Fruit fly (Drosophila melanogaster): ENCODE measurements around the gene CG4287.

DNA sequence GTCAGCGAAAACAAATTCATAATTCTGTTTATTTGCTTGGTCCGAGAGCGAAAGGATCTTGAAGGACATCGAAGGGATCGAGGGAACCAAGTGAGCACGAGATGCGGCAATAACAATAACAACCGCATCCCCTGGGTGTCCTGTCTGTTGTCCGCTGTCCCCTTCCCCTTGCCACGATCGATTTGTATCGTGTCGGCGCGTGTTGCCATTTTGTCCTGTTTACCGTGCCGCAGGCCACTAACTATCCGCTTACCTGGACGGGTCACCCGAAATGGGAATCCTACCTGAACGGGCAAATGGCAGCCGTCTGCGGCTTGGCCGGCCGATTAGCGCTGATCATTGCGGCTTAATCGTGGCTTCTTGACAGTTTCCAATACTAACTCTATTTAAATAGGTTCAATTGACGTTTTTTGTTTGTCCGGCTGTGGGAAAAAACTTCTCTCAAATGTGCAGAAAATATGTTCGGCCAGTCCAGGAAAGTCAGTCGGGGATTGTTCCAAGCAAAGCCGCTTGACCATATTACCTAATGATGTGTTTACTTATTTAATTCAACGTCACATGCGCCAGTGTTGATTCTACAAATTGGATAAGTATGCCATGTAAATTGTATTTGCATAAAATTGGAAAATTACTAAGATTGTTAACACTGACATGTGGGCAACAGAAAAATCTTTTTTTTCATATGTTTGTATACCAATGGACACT lies 25.7 kb upstream of the CG4287 start:
- TF ChIP-seq CG1024 (GFP tag; IDR thresholded peaks at IDR 0.05) (no peak), toy (GFP tag; IDR thresholded peaks at IDR 0.05) (no peak), CG17802 (tag; optimal IDR thresholded peaks at IDR 0.05) (no peak), bsh (GFP tag; optimal IDR thresholded peaks at IDR 0.05) (no peak), CG4282 (GFP tag; optimal IDR thresholded peaks at IDR 0.05) (no peak)
